Worm (Caenorhabditis elegans) whole organism, young adult: Measurements from ENCODE around the gene cox-10.

ENCODE experiments used
- Y95B8A.8 ChIP-seq: fragments of 200-800 bp; sonication (Bioruptor generic); IDR thresholded peaks from 2 replicates; pipeline ENCODE4 v1.3.6; 2022; ENCODE audit warnings: missing genetic modification reagents, missing genetic modification characterization, missing compliant biosample characterization
- akir-1 ChIP-seq: fragments of 200-800 bp; sonication (Bioruptor generic); optimal IDR thresholded peaks from 2 replicates; lab custom pipeline; 2018; ENCODE audit warnings: mild to moderate bottlenecking, missing genetic modification characterization, moderate library complexity, missing compliant biosample characterization
- attf-6 ChIP-seq: fragments of 200-800 bp; sonication (Bioruptor generic); IDR thresholded peaks from 2 replicates; pipeline ENCODE4 v1.3.6; 2022; ENCODE audit warnings: missing genetic modification reagents, missing genetic modification characterization, missing compliant biosample characterization
- dpl-1 ChIP-seq: fragments of 150-350 bp; optimal IDR thresholded peaks from 2 replicates; lab custom pipeline; 2014; ENCODE audit warnings: missing biosample characterization, missing genetic modification reagents, missing genetic modification characterization
- him-1 ChIP-seq: sonication (generic microtip); optimal IDR thresholded peaks from 2 replicates; lab custom pipeline; 2016; ENCODE audit warnings: missing genotype, missing genetic modification reagents, missing genetic modification characterization, missing compliant biosample characterization
- hmg-1.2 ChIP-seq: fragments of 200-800 bp; sonication (Bioruptor generic); IDR thresholded peaks from 2 replicates; pipeline ENCODE4 v1.3.6; 2022; ENCODE audit warnings: missing genetic modification reagents, missing genetic modification characterization, missing compliant biosample characterization
- unc-62 ChIP-seq: fragments of 150-350 bp; optimal IDR thresholded peaks from 2 replicates; lab custom pipeline; 2014; ENCODE audit warnings: missing biosample characterization, missing genetic modification reagents, missing genetic modification characterization

DNA sequence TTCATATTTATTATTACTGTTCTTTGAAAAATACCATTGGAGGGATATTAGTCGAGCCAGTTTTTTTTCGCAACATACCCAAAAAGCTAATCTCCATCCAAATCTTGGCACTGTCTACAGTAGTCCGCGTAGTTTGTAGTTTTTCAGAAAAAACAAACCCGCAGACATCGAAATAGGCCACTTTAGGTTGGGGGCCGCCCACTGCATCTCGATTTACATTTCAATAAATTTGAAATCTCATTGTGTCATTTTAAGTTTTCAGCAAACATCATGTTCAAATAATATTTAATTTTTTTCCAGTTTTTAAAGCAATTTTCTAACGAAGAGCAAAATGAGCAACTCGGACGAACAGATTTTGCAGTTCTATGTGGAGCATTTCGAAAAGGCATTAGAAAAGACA, 39.4 kb upstream of the cox-10 start, which contains the start of gene nhr-235:
- TF ChIP-seq him-1 (tag; lab: Kevin White, UChicago) = no peak
- no peak for TF ChIP-seq attf-6
- no peak for TF ChIP-seq Y95B8A.8
- TF ChIP-seq dpl-1 (GFP tag; lab: Kevin White, UChicago) = no peak
- no peak for TF ChIP-seq hmg-1.2
- TF ChIP-seq akir-1 (GFP tag; lab: Kevin White, UChicago) = no peak
- TF ChIP-seq unc-62 (GFP tag; lab: Kevin White, UChicago) = no peak
